Worm (Caenorhabditis elegans) whole organism, L2 larva: ENCODE results near the gene scc-1.

Experiments
- ztf-11 ChIP-seq: sonication (generic microtip); optimal IDR thresholded peaks from 2 replicates; lab custom pipeline; 2017; ENCODE audit warnings: missing biosample characterization, missing genetic modification characterization
- ztf-4 ChIP-seq: fragments of 150-350 bp; optimal IDR thresholded peaks from 2 replicates; lab custom pipeline; 2014; ENCODE audit warnings: missing biosample characterization, missing genetic modification characterization

- TF ChIP-seq ztf-4 (no peak), ztf-11 (tag; lab: Kevin White, UChicago) (no peak)
Measured at ce11 chrII:4671692-4672091, 26.8 kb upstream of the scc-1 start, which contains the start of gene T05A7.6.
